Fruit fly (Drosophila melanogaster): ENCODE measurements around the gene Fit1.

- TF ChIP-seq CTCF (optimal IDR thresholded peaks at IDR 0.05) (no peak), CG8478 (optimal IDR thresholded peaks at IDR 0.05) (no peak)
These were observed 35.0 kb upstream of the Fit1 start for dm6 chr3L:4068368-4068767.
